Worm (Caenorhabditis elegans) whole organism, L3 larva: ENCODE measurements around the gene clec-255.

Experiments
- ZK546.5 ChIP-seq: sonication (generic microtip); optimal IDR thresholded peaks from 2 replicates; lab custom pipeline; 2017; ENCODE audit warnings: missing biosample characterization, missing genetic modification characterization
- ceh-28 ChIP-seq: fragments of 150-350 bp; optimal IDR thresholded peaks from 2 replicates; lab custom pipeline; 2014; ENCODE audit warnings: missing biosample characterization, missing genetic modification reagents, missing genetic modification characterization
- daf-12 ChIP-seq: fragments of 150-350 bp; optimal IDR thresholded peaks from 2 replicates; lab custom pipeline; 2014; ENCODE audit warnings: missing biosample characterization, missing genetic modification reagents, missing genetic modification characterization
- elt-1 ChIP-seq: fragments of 150-350 bp; optimal IDR thresholded peaks from 2 replicates; lab custom pipeline; 2014; ENCODE audit warnings: missing biosample characterization, missing genetic modification characterization
- nhr-237 ChIP-seq: fragments of 150-350 bp; optimal IDR thresholded peaks from 2 replicates; lab custom pipeline; 2014; ENCODE audit warnings: missing biosample characterization, missing genetic modification characterization
- nhr-76 ChIP-seq: fragments of 150-350 bp; sonication (generic microtip); optimal IDR thresholded peaks from 5 replicates; lab custom pipeline; 2014; ENCODE audit warnings: missing biosample characterization, missing genetic modification characterization
- tbx-2 ChIP-seq: sonication (generic microtip); optimal IDR thresholded peaks from 2 replicates; lab custom pipeline; 2016; ENCODE audit warnings: mild to moderate bottlenecking, missing genetic modification characterization, missing compliant biosample characterization
- unc-62 ChIP-seq: fragments of 150-350 bp; sonication (generic microtip); optimal IDR thresholded peaks from 4 replicates; lab custom pipeline; 2014; ENCODE audit warnings: missing biosample characterization, missing genetic modification reagents, missing genetic modification characterization

DNA sequence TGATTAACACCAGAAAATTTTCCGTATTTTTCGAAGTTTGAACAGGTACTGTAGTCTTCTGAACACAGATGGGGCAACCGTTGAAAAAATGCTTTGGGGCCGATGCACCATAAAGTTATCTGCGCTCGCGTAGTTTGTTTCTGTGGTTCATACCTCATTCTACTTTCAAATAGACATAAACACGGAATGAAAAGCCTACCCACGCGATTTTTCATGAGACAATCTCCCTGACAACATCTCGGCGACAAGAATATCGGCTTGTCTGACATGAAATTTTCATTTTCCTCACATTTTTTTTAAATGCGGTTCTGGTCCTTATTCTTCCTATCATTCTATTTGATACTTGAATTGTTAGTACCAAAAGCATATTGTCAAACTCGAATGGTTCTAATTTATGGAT, 2.2 kb upstream of the clec-255 start, which contains the start of gene clec-257:
- no peak for TF ChIP-seq ZK546.5 (tag; lab: Kevin White, UChicago)
- no peak for TF ChIP-seq daf-12 (tag; lab: Kevin White, UChicago)
- no peak for TF ChIP-seq unc-62 (GFP tag; lab: Kevin White, UChicago)
- no peak for TF ChIP-seq elt-1 (tag; lab: Kevin White, UChicago)
- TF ChIP-seq ceh-28 (tag; lab: Kevin White, UChicago) = no peak
- TF ChIP-seq nhr-237 = no peak
- TF ChIP-seq tbx-2 (tag; lab: Kevin White, UChicago) = no peak
- no peak for TF ChIP-seq nhr-76 (tag; lab: Kevin White, UChicago)
